Worm (Caenorhabditis elegans): ENCODE measurements around the gene srp-3.

ce11 chrV:1870515-1870940, 38.1 kb upstream of the srp-3 start:
- TF ChIP-seq unc-62 (GFP tag; optimal IDR thresholded peaks at IDR 0.05) (no peak), fos-1 (tag; optimal IDR thresholded peaks at IDR 0.05) (no peak), nhr-23 (tag; optimal IDR thresholded peaks at IDR 0.05) (no peak), nhr-76 (tag; optimal IDR thresholded peaks at IDR 0.05) (no peak), ceh-82 (tag; optimal IDR thresholded peaks at IDR 0.05) (no peak), egl-5 (tag; optimal IDR thresholded peaks at IDR 0.05) (no peak)

Measured in whole organism, L3 larva.